Worm (Caenorhabditis elegans) whole organism, young adult: ENCODE results near the gene F20C5.7.
"Not testable (repeated sequence)": the region's sequence is repeated elsewhere in the genome, so short reads cannot be mapped to it uniquely, and the experiment has no call there.

Experiments used
- D2030.7 ChIP-seq: fragments of 200-800 bp; sonication (Bioruptor generic); IDR thresholded peaks from 2 replicates; pipeline ENCODE4 v1.3.6; 2022; ENCODE audit warnings: missing genetic modification reagents, missing genetic modification characterization, missing compliant biosample characterization
- F10E7.11 ChIP-seq: sonication (generic microtip); optimal IDR thresholded peaks from 2 replicates; lab custom pipeline; 2017; ENCODE audit warnings: mild to moderate bottlenecking, missing genetic modification characterization, moderate library complexity, missing compliant biosample characterization
- F23B12.7 ChIP-seq: sonication (generic microtip); optimal IDR thresholded peaks from 2 replicates; lab custom pipeline; 2017; ENCODE audit warnings: missing genetic modification characterization, mild to moderate bottlenecking, missing compliant biosample characterization, antibody characterized with exemption, moderate library complexity; ENCODE audit not compliant: insufficient read depth
- F37B4.10 ChIP-seq: fragments of 200-800 bp; sonication (Bioruptor generic); IDR thresholded peaks from 2 replicates; pipeline ENCODE4 v1.3.6; 2022; ENCODE audit warnings: missing genetic modification characterization, missing compliant biosample characterization
- F57C9.4 ChIP-seq: sonication (generic microtip); optimal IDR thresholded peaks from 2 replicates; lab custom pipeline; 2017; ENCODE audit warnings: mild to moderate bottlenecking, missing genetic modification characterization, missing compliant biosample characterization
- Y79H2A.3 ChIP-seq: fragments of 200-800 bp; sonication (Bioruptor generic); conservative IDR thresholded peaks from 2 replicates; pipeline ENCODE4 v1.3.6; 2022; ENCODE audit warnings: missing genetic modification reagents, missing genetic modification characterization, missing compliant biosample characterization
- aptf-2 ChIP-seq: fragments of 200-800 bp; sonication (Bioruptor generic); conservative IDR thresholded peaks from 2 replicates; pipeline ENCODE4 v1.3.6; 2022; ENCODE audit warnings: missing genetic modification reagents, missing genetic modification characterization, missing compliant biosample characterization
- aptf-3 ChIP-seq: fragments of 200-800 bp; sonication (Bioruptor generic); IDR thresholded peaks from 2 replicates; pipeline ENCODE4 v1.3.6; 2022; ENCODE audit warnings: missing genetic modification characterization, missing compliant biosample characterization
- atf-7 ChIP-seq: sonication (generic microtip); optimal IDR thresholded peaks from 2 replicates; lab custom pipeline; 2017; ENCODE audit warnings: mild to moderate bottlenecking, missing genetic modification characterization, missing compliant biosample characterization
- attf-6 ChIP-seq: fragments of 200-800 bp; sonication (Bioruptor generic); IDR thresholded peaks from 2 replicates; pipeline ENCODE4 v1.3.6; 2022; ENCODE audit warnings: missing genetic modification reagents, missing genetic modification characterization, missing compliant biosample characterization
- ceh-27 ChIP-seq: fragments of 200-800 bp; sonication (Bioruptor generic); optimal IDR thresholded peaks from 2 replicates; lab custom pipeline; 2018; ENCODE audit warnings: mild to moderate bottlenecking, missing genetic modification characterization, moderate library complexity, missing compliant biosample characterization
- ceh-40 ChIP-seq: fragments of 200-800 bp; sonication (Bioruptor generic); IDR thresholded peaks from 2 replicates; pipeline ENCODE4 v1.3.6; 2022; ENCODE audit warnings: missing genetic modification characterization, missing compliant biosample characterization
- ceh-91 ChIP-seq: fragments of 200-800 bp; sonication (Bioruptor generic); IDR thresholded peaks from 2 replicates; pipeline ENCODE4 v1.3.6; 2022; ENCODE audit warnings: missing genetic modification reagents, missing genetic modification characterization, missing compliant biosample characterization
- chd-7 ChIP-seq: sonication (generic microtip); optimal IDR thresholded peaks from 2 replicates; lab custom pipeline; 2016; ENCODE audit warnings: mild to moderate bottlenecking, missing genetic modification characterization, moderate library complexity, missing compliant biosample characterization
- die-1 ChIP-seq: sonication (generic microtip); optimal IDR thresholded peaks from 2 replicates; lab custom pipeline; 2016; ENCODE audit warnings: missing genotype, mild to moderate bottlenecking, missing genetic modification characterization, missing compliant biosample characterization
- dpl-1 ChIP-seq: fragments of 150-350 bp; optimal IDR thresholded peaks from 2 replicates; lab custom pipeline; 2014; ENCODE audit warnings: missing biosample characterization, missing genetic modification reagents, missing genetic modification characterization
- egl-44 ChIP-seq: fragments of 200-800 bp; sonication (Bioruptor generic); IDR thresholded peaks from 2 replicates; pipeline ENCODE4 v1.3.6; 2022; ENCODE audit warnings: missing genetic modification reagents, missing genetic modification characterization, missing compliant biosample characterization
- egrh-3 ChIP-seq: fragments of 200-800 bp; sonication (Bioruptor generic); IDR thresholded peaks from 2 replicates; pipeline ENCODE4 v1.3.6; 2022; ENCODE audit warnings: missing genetic modification reagents, missing genetic modification characterization, missing compliant biosample characterization
- ets-4 ChIP-seq: fragments of 200-800 bp; sonication (Bioruptor generic); optimal IDR thresholded peaks from 2 replicates; lab custom pipeline; 2018; ENCODE audit warnings: mild to moderate bottlenecking, missing genetic modification characterization, missing compliant biosample characterization
- hlh-12 ChIP-seq: sonication (generic microtip); optimal IDR thresholded peaks from 2 replicates; lab custom pipeline; 2016; ENCODE audit warnings: missing genetic modification characterization, missing compliant biosample characterization
- hmg-20 ChIP-seq: fragments of 200-800 bp; sonication (Bioruptor generic); IDR thresholded peaks from 2 replicates; pipeline ENCODE4 v1.3.6; 2022; ENCODE audit warnings: missing genetic modification reagents, missing genetic modification characterization, missing compliant biosample characterization
- lin-26 ChIP-seq: fragments of 200-800 bp; sonication (Bioruptor generic); IDR thresholded peaks from 2 replicates; pipeline ENCODE4 v1.3.6; 2022; ENCODE audit warnings: missing genetic modification reagents, missing genetic modification characterization, missing compliant biosample characterization
- lir-1 ChIP-seq: fragments of 200-800 bp; sonication (Bioruptor generic); conservative IDR thresholded peaks from 2 replicates; pipeline ENCODE4 v1.3.6; 2022; ENCODE audit warnings: missing genetic modification reagents, missing genetic modification characterization, missing compliant biosample characterization
- lsl-1 ChIP-seq: fragments of 200-800 bp; sonication (Bioruptor generic); optimal IDR thresholded peaks from 2 replicates; lab custom pipeline; 2018; ENCODE audit warnings: mild to moderate bottlenecking, missing genetic modification characterization, moderate library complexity, missing compliant biosample characterization
- lsy-27 ChIP-seq: sonication (generic microtip); optimal IDR thresholded peaks from 2 replicates; lab custom pipeline; 2017; ENCODE audit warnings: missing genetic modification characterization, mild to moderate bottlenecking, missing compliant biosample characterization, antibody characterized with exemption, missing genotype, borderline replicate concordance; ENCODE audit not compliant: insufficient read depth
- mel-28 ChIP-seq: sonication (generic microtip); optimal IDR thresholded peaks from 2 replicates; lab custom pipeline; 2016; ENCODE audit warnings: borderline replicate concordance, mild to moderate bottlenecking, missing genetic modification characterization, missing compliant biosample characterization
- mes-4 ChIP-seq: sonication (generic microtip); optimal IDR thresholded peaks from 2 replicates; lab custom pipeline; 2016; ENCODE audit warnings: missing genotype, missing genetic modification characterization, missing compliant biosample characterization
- mxl-1 ChIP-seq: sonication (generic microtip); optimal IDR thresholded peaks from 2 replicates; lab custom pipeline; 2016; ENCODE audit warnings: missing genetic modification characterization, missing compliant biosample characterization
- nhr-120 ChIP-seq: fragments of 200-800 bp; sonication (Bioruptor generic); IDR thresholded peaks from 2 replicates; pipeline ENCODE4 v1.3.6; 2022; ENCODE audit warnings: missing genetic modification characterization, missing compliant biosample characterization
- pbrm-1 ChIP-seq: fragments of 200-800 bp; sonication (Bioruptor generic); IDR thresholded peaks from 2 replicates; pipeline ENCODE4 v1.3.6; 2022; ENCODE audit warnings: missing genetic modification reagents, missing genetic modification characterization, missing compliant biosample characterization
- pha-4 ChIP-seq: fragments of 150-350 bp; sonication (generic microtip); optimal IDR thresholded peaks from 2 replicates; lab custom pipeline; 2014; ENCODE audit warnings: missing biosample characterization, missing genetic modification reagents, missing genetic modification characterization
- somi-1 ChIP-seq: fragments of 200-800 bp; sonication (Bioruptor generic); optimal IDR thresholded peaks from 2 replicates; lab custom pipeline; 2018; ENCODE audit warnings: mild to moderate bottlenecking, missing genetic modification characterization, missing compliant biosample characterization
- sptf-2 ChIP-seq: fragments of 200-800 bp; sonication (Bioruptor generic); optimal IDR thresholded peaks from 2 replicates; lab custom pipeline; 2018; ENCODE audit warnings: mild to moderate bottlenecking, missing genetic modification characterization, missing compliant biosample characterization
- unc-62 ChIP-seq: fragments of 150-350 bp; optimal IDR thresholded peaks from 2 replicates; lab custom pipeline; 2014; ENCODE audit warnings: missing biosample characterization, missing genetic modification reagents, missing genetic modification characterization
- xnd-1 ChIP-seq: sonication (generic microtip); optimal IDR thresholded peaks from 2 replicates; lab custom pipeline; 2016; ENCODE audit warnings: missing genotype, missing genetic modification reagents, missing genetic modification characterization, missing compliant biosample characterization
- zfh-2 ChIP-seq: fragments of 200-800 bp; sonication (Bioruptor generic); conservative IDR thresholded peaks from 2 replicates; pipeline ENCODE4 v1.3.6; 2022; ENCODE audit warnings: missing genetic modification reagents, missing genetic modification characterization, missing compliant biosample characterization
- ztf-25 ChIP-seq: fragments of 200-800 bp; sonication (Bioruptor generic); IDR thresholded peaks from 2 replicates; pipeline ENCODE4 v1.3.6; 2022; ENCODE audit warnings: missing genetic modification reagents, missing genetic modification characterization, missing compliant biosample characterization
- ztf-26 ChIP-seq: sonication (generic microtip); optimal IDR thresholded peaks from 2 replicates; lab custom pipeline; 2017; ENCODE audit warnings: missing genetic modification characterization, missing compliant biosample characterization
- ztf-6 ChIP-seq: fragments of 200-800 bp; sonication (Bioruptor generic); IDR thresholded peaks from 2 replicates; pipeline ENCODE4 v1.3.6; 2022; ENCODE audit warnings: missing genetic modification reagents, missing genetic modification characterization, missing compliant biosample characterization

Gene F20C5.7

ce11 chrIV:8724907-8725306 lies 20.6 kb downstream of the F20C5.7 start (continued):
- no peak for TF ChIP-seq F10E7.11
- no peak for TF ChIP-seq chd-7
- TF ChIP-seq ets-4 (GFP tag; lab: Kevin White, UChicago) = no peak
- TF ChIP-seq hmg-20 (GFP tag; lab: Robert Waterston, UW) = no peak
- no peak for TF ChIP-seq attf-6 (GFP tag; lab: Robert Waterston, UW)

ce11 chrIV:8723720-8724119 lies 21.8 kb downstream of the F20C5.7 start, which contains the start of gene F21D5.9:
TSS of gene F21D5.9 (plus strand) at chrIV:8724020.
- TF ChIP-seq atf-7 (tag; lab: Kevin White, UChicago) = no peak
- no peak for TF ChIP-seq ceh-27 (GFP tag; lab: Kevin White, UChicago)
- TF ChIP-seq unc-62 (GFP tag; lab: Kevin White, UChicago) = no peak
- TF ChIP-seq mel-28 (tag; lab: Kevin White, UChicago) = no peak
- TF ChIP-seq xnd-1 (tag; lab: Kevin White, UChicago) = no peak
- no peak for TF ChIP-seq nhr-120 (GFP tag; lab: Robert Waterston, UW)
- no peak for TF ChIP-seq ztf-6 (GFP tag; lab: Robert Waterston, UW)
- TF ChIP-seq dpl-1 = no peak
- TF ChIP-seq aptf-2 (GFP tag; lab: Robert Waterston, UW) = no peak
- no peak for TF ChIP-seq F10E7.11
- no peak for TF ChIP-seq lsl-1 (GFP tag; lab: Kevin White, UChicago)
- TF ChIP-seq aptf-3 = no peak
- no peak for TF ChIP-seq Y79H2A.3 (GFP tag; lab: Robert Waterston, UW)
- TF ChIP-seq ztf-25 (GFP tag; lab: Robert Waterston, UW) = no peak
- no peak for TF ChIP-seq lir-1 (GFP tag; lab: Robert Waterston, UW)

DNA sequence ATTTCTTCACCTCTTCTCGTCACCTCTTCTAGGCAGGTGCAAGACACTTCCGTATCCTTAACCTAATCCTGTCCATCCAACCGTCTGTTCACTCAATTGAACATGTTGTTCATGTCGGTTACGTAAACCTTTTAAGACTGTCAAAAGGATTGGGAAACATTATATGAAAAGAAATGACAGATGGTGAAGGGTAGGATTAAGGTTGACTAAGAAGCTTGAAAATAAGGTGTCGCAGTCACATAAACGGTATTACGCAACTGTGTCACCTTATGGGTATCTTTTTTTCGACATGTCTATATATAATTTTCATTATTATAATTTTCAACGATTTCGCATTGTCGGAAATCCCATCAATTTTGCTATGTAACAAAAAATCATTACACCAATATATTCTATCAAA lies 22.7 kb downstream of the F20C5.7 start:
- TF ChIP-seq F10E7.11 = no peak
- no peak for TF ChIP-seq lin-26 (GFP tag; lab: Robert Waterston, UW)
- no peak for TF ChIP-seq sptf-2 (GFP tag; lab: Kevin White, UChicago)

DNA sequence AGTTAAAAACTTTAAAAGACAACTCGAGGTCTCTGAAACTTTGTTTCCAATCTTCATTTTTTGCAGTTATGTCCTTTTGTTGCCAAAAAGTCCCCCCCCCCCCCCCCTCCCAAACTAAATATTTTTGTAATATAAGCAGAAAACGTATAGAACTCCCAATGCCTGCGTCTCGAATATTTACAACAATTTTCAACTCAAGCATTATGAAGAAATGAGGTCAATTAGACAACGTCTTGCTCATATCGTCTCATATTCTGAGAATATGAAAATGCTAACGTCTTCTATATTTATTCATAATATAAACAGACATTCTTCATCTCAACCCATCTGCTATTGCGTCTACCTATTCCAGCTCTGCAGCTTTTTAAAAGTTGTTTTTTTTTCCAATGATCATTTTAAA lies 27.3 kb downstream of the F20C5.7 start, which contains the start of gene H23L24.1:
Gene H23L24.1 (plus strand): TSS at position 301 of the 400 bp plus-strand sequence.
- no peak for TF ChIP-seq Y79H2A.3 (GFP tag; lab: Robert Waterston, UW)
- no peak for TF ChIP-seq zfh-2
- no peak for TF ChIP-seq F37B4.10 (GFP tag; lab: Robert Waterston, UW)
- no peak for TF ChIP-seq mel-28 (tag; lab: Kevin White, UChicago)
- no peak for TF ChIP-seq F57C9.4 (tag; lab: Kevin White, UChicago)

DNA sequence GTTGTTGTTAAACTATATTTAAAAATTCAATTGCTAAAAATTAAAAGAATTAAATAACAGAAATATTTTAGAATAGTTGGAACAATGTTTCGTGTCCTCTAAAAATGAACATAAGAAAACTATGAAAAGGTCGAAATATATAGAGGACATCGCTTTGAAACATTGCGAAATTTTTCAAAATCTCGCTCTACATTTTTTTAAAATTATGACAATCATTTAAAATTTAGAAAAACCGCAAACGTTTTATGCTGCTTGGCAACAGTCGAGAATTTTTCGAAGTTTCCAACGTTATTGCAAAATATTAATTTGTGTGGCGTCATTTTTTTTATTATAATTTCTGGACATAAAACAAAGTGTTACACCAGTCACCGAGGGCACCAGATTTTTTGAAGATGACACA lies 30.5 kb downstream of the F20C5.7 start, which contains the start of the genes parg-2 and ipla-5:
Gene parg-2 (minus strand): TSS at position 101 of the 400 bp plus-strand sequence.
Gene ipla-5 (plus strand): TSS at position 216 of the 400 bp plus-strand sequence.
- not testable (repeated sequence) for TF ChIP-seq somi-1 (GFP tag; lab: Kevin White, UChicago); ztf-26 (tag; lab: Kevin White, UChicago); ceh-91 (GFP tag; lab: Robert Waterston, UW)

DNA sequence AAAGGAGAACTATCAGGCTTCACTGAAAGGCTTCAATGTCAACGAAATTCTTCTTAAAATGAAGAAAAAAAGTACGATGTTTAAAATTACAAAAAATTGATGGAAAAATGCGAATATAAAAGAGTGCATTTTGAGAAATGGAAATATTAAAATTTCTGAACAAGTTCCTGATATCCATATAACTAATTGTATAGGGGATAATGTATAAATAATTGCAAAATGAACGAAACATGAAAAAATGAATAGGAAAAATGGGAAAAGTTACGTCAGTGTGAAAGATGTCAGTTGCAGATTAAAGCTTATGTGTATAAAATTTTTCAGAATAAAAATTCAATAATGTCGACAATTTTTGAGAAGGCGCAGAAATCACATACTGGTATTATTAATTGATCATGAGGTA lies 37.4 kb downstream of the F20C5.7 start:
- no peak for TF ChIP-seq egrh-3 (GFP tag; lab: Robert Waterston, UW)
- no peak for TF ChIP-seq F23B12.7 (tag; lab: Kevin White, UChicago)
- no peak for TF ChIP-seq F37B4.10 (GFP tag; lab: Robert Waterston, UW)
- TF ChIP-seq hlh-12 (tag; lab: Kevin White, UChicago) = no peak
- no peak for TF ChIP-seq lsy-27 (tag; lab: Kevin White, UChicago)
- TF ChIP-seq die-1 (tag; lab: Kevin White, UChicago) = no peak
- no peak for TF ChIP-seq pbrm-1 (GFP tag; lab: Robert Waterston, UW)
- no peak for TF ChIP-seq mes-4 (tag; lab: Kevin White, UChicago)
- no peak for TF ChIP-seq egl-44 (GFP tag; lab: Robert Waterston, UW)
- no peak for TF ChIP-seq pha-4 (tag; lab: Kevin White, UChicago)
- TF ChIP-seq mxl-1 = no peak
- TF ChIP-seq D2030.7 = no peak
- TF ChIP-seq ceh-40 (GFP tag; lab: Robert Waterston, UW) = no peak
- no peak for TF ChIP-seq xnd-1 (tag; lab: Kevin White, UChicago)
